Worm (Caenorhabditis elegans) whole organism, L1 larva: ENCODE measurements around the gene T08G5.3.

Experiments
- C04F5.9 ChIP-seq: sonication (generic microtip); optimal IDR thresholded peaks from 2 replicates; lab custom pipeline; 2016; ENCODE audit warnings: missing genetic modification characterization, missing compliant biosample characterization
- C16A3.4 ChIP-seq: fragments of 150-350 bp; optimal IDR thresholded peaks from 2 replicates; lab custom pipeline; 2014; ENCODE audit warnings: missing biosample characterization, missing genetic modification characterization
- Y116A8C.19 ChIP-seq: sonication (generic microtip); optimal IDR thresholded peaks from 2 replicates; lab custom pipeline; 2016; ENCODE audit warnings: missing compliant biosample characterization, missing genetic modification characterization, borderline replicate concordance
- aha-1 ChIP-seq: fragments of 150-350 bp; optimal IDR thresholded peaks from 2 replicates; lab custom pipeline; 2014; ENCODE audit warnings: missing biosample characterization, missing genetic modification characterization
- alr-1 ChIP-seq: fragments of 200-800 bp; sonication (Bioruptor generic); optimal IDR thresholded peaks from 2 replicates; lab custom pipeline; 2018; ENCODE audit warnings: borderline replicate concordance, mild to moderate bottlenecking, missing genetic modification characterization, missing compliant biosample characterization
- aly-2 ChIP-seq: fragments of 150-350 bp; optimal IDR thresholded peaks from 2 replicates; lab custom pipeline; 2014; ENCODE audit warnings: missing biosample characterization, missing genetic modification characterization
- ceh-82 ChIP-seq, 3 experiments: fragments of 150-350 bp in 1 of 3; sonication (generic microtip) in 2 of 3; optimal IDR thresholded peaks; 2 replicates each; lab custom pipeline; 2014 to 2017; ENCODE audit warnings: missing biosample characterization in 3 of 3, missing genetic modification characterization in 3 of 3
- dsc-1 ChIP-seq: sonication (generic microtip); optimal IDR thresholded peaks from 2 replicates; lab custom pipeline; 2016; ENCODE audit warnings: mild to moderate bottlenecking, missing genetic modification characterization, missing compliant biosample characterization
- elt-2 ChIP-seq: sonication (generic microtip); optimal IDR thresholded peaks from 2 replicates; lab custom pipeline; 2016; ENCODE audit warnings: missing genetic modification characterization, mild to moderate bottlenecking, inconsistent platforms, missing compliant biosample characterization, missing genetic modification reagents
- fkh-8 ChIP-seq: sonication (generic microtip); optimal IDR thresholded peaks from 2 replicates; lab custom pipeline; 2016; ENCODE audit warnings: mild to moderate bottlenecking, missing genetic modification characterization, missing compliant biosample characterization
- grh-1 ChIP-seq: fragments of 200-800 bp; sonication (Bioruptor generic); IDR thresholded peaks from 2 replicates; pipeline ENCODE4 v1.3.6; 2022; ENCODE audit warnings: missing genetic modification reagents, missing genetic modification characterization, missing compliant biosample characterization
- hlh-4 ChIP-seq: sonication (generic microtip); optimal IDR thresholded peaks from 2 replicates; lab custom pipeline; 2016; ENCODE audit warnings: mild to moderate bottlenecking, missing genetic modification characterization, missing compliant biosample characterization
- jun-1 ChIP-seq: fragments of 150-350 bp; optimal IDR thresholded peaks from 2 replicates; lab custom pipeline; 2014; ENCODE audit warnings: missing biosample characterization, missing genetic modification reagents, missing genetic modification characterization
- lin-39 ChIP-seq: fragments of 150-350 bp; optimal IDR thresholded peaks from 2 replicates; lab custom pipeline; 2014; ENCODE audit warnings: missing biosample characterization, missing genetic modification reagents, missing genetic modification characterization
- lir-3 ChIP-seq: sonication (generic microtip); optimal IDR thresholded peaks from 2 replicates; lab custom pipeline; 2016; ENCODE audit warnings: mild to moderate bottlenecking, missing genetic modification characterization, moderate library complexity, missing compliant biosample characterization; ENCODE audit not compliant: poor library complexity
- mab-9 ChIP-seq: fragments of 200-800 bp; sonication (Bioruptor generic); IDR thresholded peaks from 2 replicates; pipeline ENCODE4 v1.3.6; 2022; ENCODE audit warnings: missing genetic modification reagents, missing genetic modification characterization, missing compliant biosample characterization
- mdl-1 ChIP-seq, 2 experiments: fragments of 150-350 bp; optimal IDR thresholded peaks; 2 replicates each; lab custom pipeline; 2014 to 2017; ENCODE audit warnings: missing biosample characterization in 2 of 2, missing genetic modification characterization in 2 of 2, inconsistent platforms in 1 of 2
- mep-1 ChIP-seq: fragments of 150-350 bp; optimal IDR thresholded peaks from 2 replicates; lab custom pipeline; 2014; ENCODE audit warnings: missing biosample characterization, missing genetic modification characterization
- nhr-12 ChIP-seq: sonication (generic microtip); optimal IDR thresholded peaks from 2 replicates; lab custom pipeline; 2017; ENCODE audit warnings: missing biosample characterization, missing genetic modification characterization
- nhr-237 ChIP-seq: fragments of 150-350 bp; optimal IDR thresholded peaks from 2 replicates; lab custom pipeline; 2014; ENCODE audit warnings: missing biosample characterization, missing genetic modification characterization
- nhr-47 ChIP-seq: sonication (generic microtip); optimal IDR thresholded peaks from 2 replicates; lab custom pipeline; 2016; ENCODE audit warnings: mild to moderate bottlenecking, missing genetic modification characterization, moderate library complexity, missing compliant biosample characterization
- nhr-71 ChIP-seq: sonication (generic microtip); optimal IDR thresholded peaks from 2 replicates; lab custom pipeline; 2016; ENCODE audit warnings: mild to moderate bottlenecking, missing genetic modification characterization, moderate library complexity, missing compliant biosample characterization
- nhr-76 ChIP-seq: sonication (generic microtip); optimal IDR thresholded peaks from 2 replicates; lab custom pipeline; 2017; ENCODE audit warnings: missing biosample characterization, missing genetic modification characterization
- nhr-77 ChIP-seq: fragments of 150-350 bp; optimal IDR thresholded peaks from 2 replicates; lab custom pipeline; 2014; ENCODE audit warnings: missing biosample characterization, missing genetic modification characterization
- nhr-85 ChIP-seq: sonication (generic microtip); peaks from one replicate; lab custom pipeline; 2016; ENCODE audit warnings: missing genetic modification characterization, inconsistent platforms, missing compliant biosample characterization
- pax-3 ChIP-seq: fragments of 200-800 bp; sonication (Bioruptor generic); optimal IDR thresholded peaks from 2 replicates; lab custom pipeline; 2018; ENCODE audit warnings: mild to moderate bottlenecking, missing genetic modification characterization, moderate library complexity, missing compliant biosample characterization
- rnt-1 ChIP-seq: sonication (generic microtip); optimal IDR thresholded peaks from 2 replicates; lab custom pipeline; 2016; ENCODE audit warnings: mild to moderate bottlenecking, missing genetic modification characterization, moderate library complexity, missing compliant biosample characterization
- sox-4 ChIP-seq: sonication (generic microtip); optimal IDR thresholded peaks from 2 replicates; lab custom pipeline; 2016; ENCODE audit warnings: missing genetic modification characterization, missing compliant biosample characterization
- unc-130 ChIP-seq: fragments of 150-350 bp; optimal IDR thresholded peaks from 2 replicates; lab custom pipeline; 2017; ENCODE audit warnings: missing biosample characterization, missing genetic modification characterization, inconsistent platforms
- unc-98 ChIP-seq: fragments of 200-800 bp; sonication (Bioruptor generic); IDR thresholded peaks from 2 replicates; pipeline ENCODE4 v1.3.6; 2022; ENCODE audit warnings: missing genetic modification characterization, missing compliant biosample characterization
- vab-15 ChIP-seq: sonication (generic microtip); optimal IDR thresholded peaks from 2 replicates; lab custom pipeline; 2017; ENCODE audit warnings: missing genotype, mild to moderate bottlenecking, missing genetic modification characterization, missing compliant biosample characterization
- zag-1 ChIP-seq: fragments of 150-350 bp; optimal IDR thresholded peaks from 2 replicates; lab custom pipeline; 2014; ENCODE audit warnings: missing biosample characterization, missing genetic modification characterization
- zip-4 ChIP-seq: fragments of 200-800 bp; sonication (Bioruptor generic); optimal IDR thresholded peaks from 2 replicates; lab custom pipeline; 2018; ENCODE audit warnings: mild to moderate bottlenecking, missing genetic modification characterization, moderate library complexity, missing compliant biosample characterization
- ztf-4 ChIP-seq: fragments of 150-350 bp; optimal IDR thresholded peaks from 2 replicates; lab custom pipeline; 2014; ENCODE audit warnings: missing biosample characterization, missing genetic modification characterization

The T08G5.3 gene

DNA sequence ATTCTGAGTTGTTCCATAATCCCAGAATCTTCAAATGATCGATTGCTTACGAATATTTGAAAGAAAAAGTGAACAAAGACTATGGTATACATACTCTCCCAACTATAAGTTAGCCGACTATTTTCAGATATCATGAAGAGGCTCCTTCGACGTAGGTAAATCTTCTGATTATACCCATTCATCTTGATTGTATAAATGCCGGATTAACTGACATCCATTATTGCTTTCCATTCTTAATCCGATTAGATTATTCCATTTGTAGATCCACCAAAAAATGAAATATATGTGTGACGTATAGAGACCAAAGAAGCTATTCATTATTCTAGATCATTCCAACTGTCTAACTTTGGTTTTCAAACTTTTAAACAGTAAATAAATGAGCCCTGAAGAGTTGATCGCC, 33.8 kb downstream of the T08G5.3 start:
- TF ChIP-seq dsc-1 (peak; percentile 59), unc-98 (GFP tag; lab: Robert Waterston, UW) (no peak), pax-3 (tag; lab: Kevin White, UChicago) (peak; percentile 86), zag-1 (no peak), fkh-8 (tag; lab: Kevin White, UChicago) (peak; percentile 37), nhr-71 (tag; lab: Kevin White, UChicago) (peak; percentile 12), nhr-47 (peak; percentile 47), sox-4 (peak; percentile 19)

DNA sequence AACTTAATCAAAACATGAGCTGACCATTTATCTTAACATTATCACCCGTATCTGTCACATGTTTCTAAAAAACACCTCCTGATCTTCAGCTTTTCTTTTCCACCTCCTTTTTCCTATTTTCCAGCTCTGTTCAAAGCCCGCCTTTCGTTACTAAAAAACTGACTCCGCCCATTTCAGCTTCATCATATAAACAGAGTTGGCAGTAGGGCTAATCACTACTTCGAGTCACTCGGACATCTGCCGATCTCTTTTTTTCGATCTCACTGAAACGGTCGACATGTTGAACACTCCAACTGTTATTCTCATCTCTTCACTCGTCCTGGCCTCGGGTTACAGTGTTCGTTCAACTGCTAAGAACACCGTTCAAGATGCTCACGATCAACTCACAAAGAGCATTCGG, 34.8 kb downstream of the T08G5.3 start, which contains the start of gene droe-4:
Gene droe-4 (plus strand): TSS at position 172 of the 400 bp plus-strand sequence.
- TF ChIP-seq nhr-76 (tag; lab: Kevin White, UChicago) (no peak), lir-3 (tag; lab: Kevin White, UChicago) (no peak), nhr-85 (no peak), C04F5.9 (tag; lab: Kevin White, UChicago) (no peak), jun-1 (tag; lab: Kevin White, UChicago) (no peak), aha-1 (no peak), rnt-1 (tag; lab: Kevin White, UChicago) (no peak), nhr-71 (tag; lab: Kevin White, UChicago) (peak; percentile 23), nhr-47 (peak; percentile 40), mab-9 (no peak), C16A3.4 (tag; lab: Kevin White, UChicago) (no peak), lin-39 (no peak), pax-3 (tag; lab: Kevin White, UChicago) (peak; percentile 66), dsc-1 (peak; percentile 66), Y116A8C.19 (tag; lab: Kevin White, UChicago) (no peak), fkh-8 (tag; lab: Kevin White, UChicago) (peak; percentile 33), mdl-1 (tag; optimal IDR thresholded peaks at IDR 0.05; lab: Kevin White, UChicago) (no peak)
- TF ChIP-seq, all 84 proteins: peak for 5

ce11 chrV:13986823-13987222, 40.5 kb downstream of the T08G5.3 start:
- TF ChIP-seq elt-2 (tag; lab: Kevin White, UChicago) (peak; percentile 38), alr-1 (tag; lab: Kevin White, UChicago) (no peak), nhr-237 (tag; lab: Kevin White, UChicago) (no peak), nhr-77 (tag; lab: Kevin White, UChicago) (no peak)

DNA sequence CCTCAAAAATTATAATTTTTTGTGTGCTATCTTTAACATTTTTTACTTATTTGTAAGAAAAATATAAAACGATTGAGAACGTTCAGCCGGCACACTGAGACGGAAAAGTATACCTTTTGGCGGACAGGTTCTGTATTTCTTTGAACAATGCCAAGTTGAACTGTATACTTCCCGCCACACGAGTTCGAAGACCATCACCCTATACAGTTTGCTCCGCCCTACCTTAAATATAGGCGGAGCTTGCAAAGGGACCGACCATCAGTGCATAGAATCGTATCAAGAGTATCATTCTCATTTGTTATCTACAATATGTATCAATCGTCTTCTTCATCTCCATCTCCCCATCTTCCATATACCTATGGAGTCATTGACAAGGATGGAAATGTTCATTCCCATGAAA, 42.5 kb downstream of the T08G5.3 start, which contains the start of gene end-1:
Gene end-1 (plus strand): TSS at position 301 of the 400 bp plus-strand sequence.
- no peak for TF ChIP-seq dsc-1
- TF ChIP-seq grh-1 (GFP tag; lab: Robert Waterston, UW): no peak
- TF ChIP-seq ztf-4 (tag; lab: Kevin White, UChicago): no peak
- no peak for TF ChIP-seq nhr-77 (tag; lab: Kevin White, UChicago)
- no peak for TF ChIP-seq vab-15
- TF ChIP-seq mep-1: no peak
- TF ChIP-seq nhr-12 (tag; lab: Kevin White, UChicago): no peak
- no peak for TF ChIP-seq nhr-71 (tag; lab: Kevin White, UChicago)
- TF ChIP-seq unc-130 (tag; lab: Kevin White, UChicago): no peak
- no peak for TF ChIP-seq pax-3 (tag; lab: Kevin White, UChicago)
- TF ChIP-seq nhr-76 (tag; lab: Kevin White, UChicago): no peak
- TF ChIP-seq ceh-82 (tag; optimal IDR thresholded peaks at IDR 0.05; lab: Kevin White, UChicago): no peak
- TF ChIP-seq zip-4 (GFP tag; lab: Kevin White, UChicago): no peak
- TF ChIP-seq alr-1 (tag; lab: Kevin White, UChicago): no peak
- TF ChIP-seq hlh-4 (tag; lab: Kevin White, UChicago): no peak
- TF ChIP-seq Y116A8C.19 (tag; lab: Kevin White, UChicago): no peak
- no peak for TF ChIP-seq aha-1

- TF ChIP-seq aly-2 (tag; lab: Kevin White, UChicago) (no peak), ztf-4 (tag; lab: Kevin White, UChicago) (no peak), nhr-71 (tag; lab: Kevin White, UChicago) (no peak), nhr-237 (tag; lab: Kevin White, UChicago) (no peak), fkh-8 (tag; lab: Kevin White, UChicago) (no peak)
Measured at ce11 chrV:13981677-13982076, 45.6 kb downstream of the T08G5.3 start.
